Fruit fly (Drosophila melanogaster) whole organism, prepupa: Measurements from ENCODE around the gene CG15333.
A peak's percentile ranks its signal among the peaks of the same experiment; 100 is the strongest.

Experiments
- Blimp-1 ChIP-seq: fragments of 200-800 bp; sonication (Bioruptor generic); optimal IDR thresholded peaks from 3 replicates; lab custom pipeline; 2017; ENCODE audit warnings: missing biosample characterization, missing genetic modification characterization, mild to moderate bottlenecking, moderate library complexity, missing genetic modification reagents
- CG10631 ChIP-seq: fragments of 200-800 bp; sonication (Bioruptor generic); optimal IDR thresholded peaks from 2 replicates; lab custom pipeline; 2016; ENCODE audit warnings: missing biosample characterization, missing genetic modification characterization
- CG11294 ChIP-seq: fragments of 200-800 bp; sonication (Bioruptor generic); IDR thresholded peaks from 2 replicates; pipeline ENCODE4 v1.3.6; 2022; ENCODE audit warnings: missing biosample characterization, missing genetic modification characterization
- CG11762 ChIP-seq: fragments of 200-800 bp; sonication (Bioruptor generic); optimal IDR thresholded peaks from 3 replicates; lab custom pipeline; 2016; ENCODE audit warnings: missing biosample characterization, missing genetic modification characterization; ENCODE audit not compliant: insufficient read depth
- CG15336 ChIP-seq: fragments of 200-800 bp; sonication (Bioruptor generic); IDR thresholded peaks from 2 replicates; pipeline ENCODE4 v1.3.6; 2022; ENCODE audit warnings: missing biosample characterization, missing genetic modification characterization
- CG1621 ChIP-seq: fragments of 200-800 bp; sonication (Bioruptor generic); optimal IDR thresholded peaks from 3 replicates; lab custom pipeline; 2018; ENCODE audit warnings: missing biosample characterization, mild to moderate bottlenecking, missing genetic modification characterization
- CG16779 ChIP-seq: fragments of 200-800 bp; sonication (Bioruptor generic); optimal IDR thresholded peaks from 3 replicates; lab custom pipeline; 2017; ENCODE audit warnings: missing biosample characterization, mild to moderate bottlenecking, missing genetic modification characterization
- CG3032 ChIP-seq: fragments of 200-800 bp; optimal IDR thresholded peaks from 2 replicates; lab custom pipeline; 2019; ENCODE audit warnings: missing biosample characterization, mild to moderate bottlenecking, missing genetic modification characterization, moderate library complexity
- CG31627 ChIP-seq: fragments of 200-800 bp; sonication (Bioruptor generic); optimal IDR thresholded peaks from 3 replicates; lab custom pipeline; 2016; ENCODE audit warnings: missing biosample characterization, missing genetic modification characterization
- CG32006 ChIP-seq: fragments of 200-800 bp; sonication (Bioruptor generic); optimal IDR thresholded peaks from 3 replicates; lab custom pipeline; 2017; ENCODE audit warnings: missing biosample characterization, mild to moderate bottlenecking, missing genetic modification characterization
- CG34406 ChIP-seq: fragments of 200-800 bp; sonication (Bioruptor generic); optimal IDR thresholded peaks from 3 replicates; lab custom pipeline; 2016; ENCODE audit warnings: missing biosample characterization, missing genetic modification characterization
- CG4318 ChIP-seq: fragments of 200-800 bp; sonication (Bioruptor generic); optimal IDR thresholded peaks from 3 replicates; lab custom pipeline; 2017; ENCODE audit warnings: missing biosample characterization, mild to moderate bottlenecking, missing genetic modification characterization
- CG6163 ChIP-seq: fragments of 200-800 bp; sonication (Bioruptor generic); IDR thresholded peaks from 3 replicates; pipeline ENCODE4 v1.3.6; 2022; ENCODE audit warnings: missing biosample characterization, missing genetic modification characterization
- CG6276 ChIP-seq: fragments of 200-800 bp; sonication (Bioruptor generic); optimal IDR thresholded peaks from 2 replicates; lab custom pipeline; 2017; ENCODE audit warnings: missing biosample characterization, mild to moderate bottlenecking, missing genetic modification characterization
- CG6792 ChIP-seq: fragments of 200-800 bp; sonication (Bioruptor generic); optimal IDR thresholded peaks from 3 replicates; lab custom pipeline; 2016; ENCODE audit warnings: missing biosample characterization, missing genetic modification characterization
- CG6808 ChIP-seq: fragments of 200-800 bp; sonication (Bioruptor generic); optimal IDR thresholded peaks from 3 replicates; lab custom pipeline; 2017; ENCODE audit warnings: missing biosample characterization, missing genetic modification characterization, mild to moderate bottlenecking, moderate library complexity, missing genetic modification reagents
- CG6854 ChIP-seq: fragments of 200-800 bp; sonication (Bioruptor generic); optimal IDR thresholded peaks from 2 replicates; lab custom pipeline; 2017; ENCODE audit warnings: missing biosample characterization, mild to moderate bottlenecking, missing genetic modification characterization
- CG8319 ChIP-seq: fragments of 200-800 bp; sonication (Bioruptor generic); optimal IDR thresholded peaks from 3 replicates; lab custom pipeline; 2016; ENCODE audit warnings: missing biosample characterization, missing genetic modification characterization
- CG8632 ChIP-seq: fragments of 200-800 bp; sonication (Bioruptor generic); optimal IDR thresholded peaks from 3 replicates; lab custom pipeline; 2016; ENCODE audit warnings: missing biosample characterization, missing genetic modification characterization
- Eip75B ChIP-seq: fragments of 200-800 bp; sonication (Bioruptor generic); optimal IDR thresholded peaks from 3 replicates; lab custom pipeline; 2016; ENCODE audit warnings: missing biosample characterization, missing genetic modification characterization
- Eip78C ChIP-seq: fragments of 200-800 bp; sonication (Bioruptor generic); peaks from one replicate; lab custom pipeline; 2016; ENCODE audit warnings: missing biosample characterization, missing genetic modification characterization
- Eip93F ChIP-seq: fragments of 200-800 bp; sonication (Bioruptor generic); optimal IDR thresholded peaks from 2 replicates; lab custom pipeline; 2016; ENCODE audit warnings: missing biosample characterization, mild to moderate bottlenecking, missing genetic modification characterization
- Ets21C ChIP-seq: fragments of 200-800 bp; sonication (Bioruptor generic); optimal IDR thresholded peaks from 3 replicates; lab custom pipeline; 2016; ENCODE audit warnings: missing biosample characterization, missing genetic modification characterization
- Ets96B ChIP-seq: fragments of 200-800 bp; optimal IDR thresholded peaks from 2 replicates; lab custom pipeline; 2019; ENCODE audit warnings: missing biosample characterization, mild to moderate bottlenecking, missing genetic modification characterization, moderate library complexity
- Gug ChIP-seq: fragments of 200-800 bp; sonication (Bioruptor generic); IDR thresholded peaks from 2 replicates; pipeline ENCODE4 v1.3.6; 2022; ENCODE audit warnings: missing biosample characterization, missing genetic modification characterization
- Hr39 ChIP-seq: fragments of 200-800 bp; sonication (Bioruptor generic); optimal IDR thresholded peaks from 2 replicates; lab custom pipeline; 2016; ENCODE audit warnings: missing biosample characterization, missing genetic modification characterization
- Hr4 ChIP-seq: fragments of 200-800 bp; sonication (Bioruptor generic); optimal IDR thresholded peaks from 3 replicates; lab custom pipeline; 2016; ENCODE audit warnings: missing biosample characterization, missing genetic modification characterization
- Lpt ChIP-seq: fragments of 200-800 bp; sonication (Bioruptor generic); optimal IDR thresholded peaks from 3 replicates; lab custom pipeline; 2016; ENCODE audit warnings: missing biosample characterization, missing genetic modification characterization
- OdsH ChIP-seq: fragments of 200-800 bp; sonication (Bioruptor generic); optimal IDR thresholded peaks from 3 replicates; lab custom pipeline; 2016; ENCODE audit warnings: missing biosample characterization, missing genetic modification characterization
- Sox102F ChIP-seq: fragments of 200-800 bp; sonication (Bioruptor generic); optimal IDR thresholded peaks from 2 replicates; lab custom pipeline; 2016; ENCODE audit warnings: missing biosample characterization, mild to moderate bottlenecking, missing genetic modification characterization
- Sox14 ChIP-seq: fragments of 200-800 bp; sonication (Bioruptor generic); optimal IDR thresholded peaks from 3 replicates; lab custom pipeline; 2016; ENCODE audit warnings: missing biosample characterization, missing genetic modification characterization
- Sox15 ChIP-seq: fragments of 200-800 bp; sonication (Bioruptor generic); optimal IDR thresholded peaks from 3 replicates; lab custom pipeline; 2016; ENCODE audit warnings: missing biosample characterization, missing genetic modification characterization
- cyc ChIP-seq: fragments of 200-800 bp; sonication (Bioruptor generic); optimal IDR thresholded peaks from 3 replicates; lab custom pipeline; 2016; ENCODE audit warnings: missing biosample characterization, missing genetic modification characterization
- dac ChIP-seq: fragments of 200-800 bp; sonication (Bioruptor generic); optimal IDR thresholded peaks from 2 replicates; lab custom pipeline; 2017; ENCODE audit warnings: missing biosample characterization, mild to moderate bottlenecking, missing genetic modification characterization
- dsx ChIP-seq: fragments of 200-800 bp; optimal IDR thresholded peaks from 3 replicates; lab custom pipeline; 2019; ENCODE audit warnings: missing biosample characterization, mild to moderate bottlenecking, missing genetic modification characterization, moderate library complexity; ENCODE audit not compliant: poor library complexity, severe bottlenecking
- eg ChIP-seq: fragments of 200-800 bp; sonication (Bioruptor generic); IDR thresholded peaks from 3 replicates; pipeline ENCODE4 v1.3.6; 2022; ENCODE audit warnings: missing biosample characterization, missing genetic modification characterization
- esn ChIP-seq: fragments of 200-800 bp; sonication (Bioruptor generic); optimal IDR thresholded peaks from 2 replicates; lab custom pipeline; 2016; ENCODE audit warnings: missing biosample characterization, mild to moderate bottlenecking, missing genetic modification characterization, moderate library complexity
- fd59A ChIP-seq: fragments of 200-800 bp; sonication (Bioruptor generic); optimal IDR thresholded peaks from 2 replicates; lab custom pipeline; 2017; ENCODE audit warnings: missing biosample characterization, mild to moderate bottlenecking, missing genetic modification characterization, missing genetic modification reagents
- fd85E ChIP-seq: fragments of 200-800 bp; sonication (Bioruptor generic); optimal IDR thresholded peaks from 3 replicates; lab custom pipeline; 2016; ENCODE audit warnings: missing biosample characterization, missing genetic modification characterization
- lz ChIP-seq: fragments of 200-800 bp; sonication (Bioruptor generic); optimal IDR thresholded peaks from 3 replicates; lab custom pipeline; 2016; ENCODE audit warnings: missing biosample characterization, missing genetic modification characterization
- net ChIP-seq: fragments of 200-800 bp; sonication (Bioruptor generic); optimal IDR thresholded peaks from 3 replicates; lab custom pipeline; 2016; ENCODE audit warnings: missing biosample characterization, missing genetic modification characterization
- pdm3 ChIP-seq: fragments of 200-800 bp; sonication (Bioruptor generic); optimal IDR thresholded peaks from 3 replicates; lab custom pipeline; 2016; ENCODE audit warnings: missing biosample characterization, missing genetic modification characterization
- spab ChIP-seq: fragments of 200-800 bp; sonication (Bioruptor generic); optimal IDR thresholded peaks from 2 replicates; lab custom pipeline; 2017; ENCODE audit warnings: missing biosample characterization, mild to moderate bottlenecking, missing genetic modification characterization, missing genetic modification reagents
- ss ChIP-seq, 2 experiments: fragments of 200-800 bp; sonication (Bioruptor generic); optimal IDR thresholded peaks; 2 replicates in 1 of 2; 3 replicates in 1 of 2; lab custom pipeline; 2017 to 2018; ENCODE audit warnings: mild to moderate bottlenecking in 2 of 2, missing biosample characterization in 2 of 2, missing genetic modification characterization in 2 of 2, moderate library complexity in 1 of 2
- svp ChIP-seq: fragments of 200-800 bp; sonication (Bioruptor generic); peaks from one replicate; lab custom pipeline; 2016; ENCODE audit warnings: missing biosample characterization, missing genetic modification characterization
- topi ChIP-seq: fragments of 200-800 bp; sonication (Bioruptor generic); optimal IDR thresholded peaks from 3 replicates; lab custom pipeline; 2016; ENCODE audit warnings: missing biosample characterization, missing genetic modification characterization

Gene CG15333

dm6 chrX:7972363-7972942 is 48.7 kb downstream of the CG15333 start (continued):
- TF ChIP-seq fd85E (GFP tag; lab: Kevin White, UChicago): peak; percentile 77
- TF ChIP-seq CG15336 (GFP tag; lab: Robert Waterston, UW): peak; percentile 90
- peak; percentile 91 to 94 for TF ChIP-seq ss (GFP tag; optimal IDR thresholded peaks at IDR 0.05; lab: Kevin White, UChicago)
- TF ChIP-seq lz (GFP tag; lab: Kevin White, UChicago): peak; percentile 86
- peak; percentile 88 for TF ChIP-seq CG10631 (GFP tag; lab: Kevin White, UChicago)
- peak; percentile 89 for TF ChIP-seq fd59A (GFP tag; lab: Kevin White, UChicago)
- peak; percentile 85 for TF ChIP-seq CG31627 (GFP tag; lab: Kevin White, UChicago)
- TF ChIP-seq Eip75B (GFP tag; lab: Kevin White, UChicago): peak; percentile 87
- TF ChIP-seq Sox15 (GFP tag; lab: Kevin White, UChicago): peak; percentile 82
- TF ChIP-seq CG4318 (GFP tag; lab: Kevin White, UChicago): peak; percentile 66
- peak; percentile 83 for TF ChIP-seq Hr39 (GFP tag; lab: Kevin White, UChicago)
- peak; percentile 74 for TF ChIP-seq Ets21C (GFP tag; lab: Kevin White, UChicago)
- TF ChIP-seq svp (GFP tag; lab: Kevin White, UChicago): peak; percentile 93
- TF ChIP-seq pdm3 (GFP tag; lab: Kevin White, UChicago): peak; percentile 90
- peak; percentile 87 for TF ChIP-seq OdsH
- TF ChIP-seq dac: peak; percentile 74
- TF ChIP-seq cyc (GFP tag; lab: Kevin White, UChicago): peak; percentile 82
- TF ChIP-seq Hr4: peak; percentile 83

dm6 chrX:7970396-7970795 is 50.7 kb downstream of the CG15333 start:
- peak; percentile 78 for TF ChIP-seq CG1621 (tag; lab: Kevin White, UChicago)
- peak; percentile 91 for TF ChIP-seq CG32006 (GFP tag; lab: Kevin White, UChicago)
- TF ChIP-seq CG31627 (GFP tag; lab: Kevin White, UChicago): peak; percentile 81
- TF ChIP-seq CG6792 (GFP tag; lab: Kevin White, UChicago): peak; percentile 72
- peak; percentile 82 for TF ChIP-seq dsx
- peak; percentile 16 for TF ChIP-seq CG6854 (GFP tag; lab: Kevin White, UChicago)
- TF ChIP-seq CG16779 (tag; lab: Kevin White, UChicago): peak; percentile 51
- TF ChIP-seq Ets96B (tag; lab: Kevin White, UChicago): peak; percentile 85
- peak; percentile 90 for TF ChIP-seq topi (GFP tag; lab: Kevin White, UChicago)
- peak; percentile 77 for TF ChIP-seq dac
- peak; percentile 89 for TF ChIP-seq pdm3 (GFP tag; lab: Kevin White, UChicago)
- TF ChIP-seq CG11294 (GFP tag; lab: Robert Waterston, UW): peak; percentile 28; the same call in 1 of the 2 replicates
- TF ChIP-seq Eip93F (GFP tag; lab: Kevin White, UChicago): peak; percentile 17
- peak; percentile 51; the same call in 1 of the 2 replicates for TF ChIP-seq Gug
- TF ChIP-seq ss (GFP tag; optimal IDR thresholded peaks at IDR 0.05; lab: Kevin White, UChicago): peak; percentile 78 to 80
- TF ChIP-seq CG11762: peak; percentile 75
- peak; percentile 67 for TF ChIP-seq eg
- TF ChIP-seq Hr4: peak; percentile 80
- peak; percentile 88 for TF ChIP-seq OdsH
- TF ChIP-seq CG15336 (GFP tag; lab: Robert Waterston, UW): peak; percentile 79
- TF ChIP-seq CG8632 (GFP tag; lab: Kevin White, UChicago): peak; percentile 80
- peak; percentile 76 for TF ChIP-seq Sox15 (GFP tag; lab: Kevin White, UChicago)
- peak; percentile 85 for TF ChIP-seq net (GFP tag; lab: Kevin White, UChicago)
- peak; percentile 84 for TF ChIP-seq Sox102F (GFP tag; lab: Kevin White, UChicago)
- peak; percentile 62 for TF ChIP-seq CG8319 (GFP tag; lab: Kevin White, UChicago)
- TF ChIP-seq CG3032 (tag; lab: Kevin White, UChicago): peak; percentile 87
- peak; percentile 88 for TF ChIP-seq CG10631 (GFP tag; lab: Kevin White, UChicago)
- peak; percentile 71 for TF ChIP-seq CG6163 (GFP tag; lab: Robert Waterston, UW)
- TF ChIP-seq fd85E (GFP tag; lab: Kevin White, UChicago): peak; percentile 15
- TF ChIP-seq Lpt (GFP tag; lab: Kevin White, UChicago): peak; percentile 66
- TF ChIP-seq CG34406 (GFP tag; lab: Kevin White, UChicago): peak; percentile 70
- TF ChIP-seq Blimp-1 (GFP tag; lab: Kevin White, UChicago): peak; percentile 22
- TF ChIP-seq CG4318 (GFP tag; lab: Kevin White, UChicago): peak; percentile 83
- TF ChIP-seq CG6808 (GFP tag; lab: Kevin White, UChicago): peak; percentile 87
- TF ChIP-seq fd59A (GFP tag; lab: Kevin White, UChicago): peak; percentile 85
- TF ChIP-seq CG6276 (GFP tag; lab: Kevin White, UChicago): peak; percentile 81
- TF ChIP-seq esn (GFP tag; lab: Kevin White, UChicago): peak; percentile 88
- TF ChIP-seq Sox14 (GFP tag; lab: Kevin White, UChicago): peak; percentile 87
- peak; percentile 84 for TF ChIP-seq lz (GFP tag; lab: Kevin White, UChicago)
- peak; percentile 98 for TF ChIP-seq Eip78C
- peak; percentile 74 for TF ChIP-seq spab (GFP tag; lab: Kevin White, UChicago)
